Worm (Caenorhabditis elegans) whole organism, young adult: ENCODE data around the gene srh-187.
"Not testable (repeated sequence)": the region's sequence is repeated elsewhere in the genome, so short reads cannot be mapped to it uniquely, and the experiment has no call there.

Experiments
- F37B4.10 ChIP-seq: fragments of 200-800 bp; sonication (Bioruptor generic); IDR thresholded peaks from 2 replicates; pipeline ENCODE4 v1.3.6; 2022; ENCODE audit warnings: missing genetic modification characterization, missing compliant biosample characterization
- attf-5 ChIP-seq: fragments of 200-800 bp; sonication (Bioruptor generic); optimal IDR thresholded peaks from 2 replicates; lab custom pipeline; 2018; ENCODE audit warnings: mild to moderate bottlenecking, missing genetic modification characterization, missing compliant biosample characterization
- efl-1 ChIP-seq: fragments of 150-350 bp; optimal IDR thresholded peaks from 2 replicates; lab custom pipeline; 2014; ENCODE audit warnings: missing biosample characterization, missing genetic modification reagents, missing genetic modification characterization
- ets-4 ChIP-seq: fragments of 200-800 bp; sonication (Bioruptor generic); optimal IDR thresholded peaks from 2 replicates; lab custom pipeline; 2018; ENCODE audit warnings: mild to moderate bottlenecking, missing genetic modification characterization, missing compliant biosample characterization
- zim-3 ChIP-seq: sonication (generic microtip); optimal IDR thresholded peaks from 2 replicates; lab custom pipeline; 2017; ENCODE audit warnings: mild to moderate bottlenecking, missing genetic modification characterization, moderate library complexity, missing compliant biosample characterization
- ztf-26 ChIP-seq: sonication (generic microtip); optimal IDR thresholded peaks from 2 replicates; lab custom pipeline; 2017; ENCODE audit warnings: missing genetic modification characterization, missing compliant biosample characterization

DNA sequence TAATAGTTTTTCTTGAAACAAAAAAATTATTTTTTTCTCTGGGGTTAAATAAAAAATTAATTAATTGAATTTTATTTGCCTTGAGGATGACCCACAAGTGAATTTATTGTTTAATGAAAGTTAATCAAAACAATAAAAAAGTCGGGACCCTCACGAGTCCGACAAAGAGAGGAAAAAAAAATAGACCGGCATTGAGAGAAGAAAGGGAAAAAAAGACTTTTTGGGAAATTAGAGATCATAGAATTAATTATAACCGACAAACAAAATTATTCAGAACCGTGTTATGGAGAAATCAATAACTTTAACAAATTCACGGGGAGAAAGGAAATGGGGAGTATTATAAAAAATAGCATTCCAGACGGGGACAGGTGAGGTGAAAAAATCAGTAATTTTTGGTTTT lies 2.5 kb downstream of the srh-187 start, which contains the start of gene F10G2.7:
- TF ChIP-seq efl-1 (GFP tag; lab: Kevin White, UChicago); zim-3 (tag; lab: Kevin White, UChicago); ztf-26; attf-5 (GFP tag; lab: Kevin White, UChicago); F37B4.10; ets-4: not testable (repeated sequence)
